Fruit fly (Drosophila melanogaster) whole organism, prepupa: ENCODE results near the gene waw.

Experiments
- CG11762 ChIP-seq: fragments of 200-800 bp; sonication (Bioruptor generic); optimal IDR thresholded peaks from 3 replicates; lab custom pipeline; 2016; ENCODE audit warnings: missing biosample characterization, missing genetic modification characterization; ENCODE audit not compliant: insufficient read depth
- CG11902 ChIP-seq: fragments of 200-800 bp; sonication (Bioruptor generic); optimal IDR thresholded peaks from 3 replicates; lab custom pipeline; 2016; ENCODE audit warnings: missing biosample characterization, missing genetic modification characterization
- CG15336 ChIP-seq: fragments of 200-800 bp; sonication (Bioruptor generic); IDR thresholded peaks from 2 replicates; pipeline ENCODE4 v1.3.6; 2022; ENCODE audit warnings: missing biosample characterization, missing genetic modification characterization
- CG1621 ChIP-seq: fragments of 200-800 bp; sonication (Bioruptor generic); optimal IDR thresholded peaks from 3 replicates; lab custom pipeline; 2018; ENCODE audit warnings: missing biosample characterization, mild to moderate bottlenecking, missing genetic modification characterization
- CG3032 ChIP-seq: fragments of 200-800 bp; optimal IDR thresholded peaks from 2 replicates; lab custom pipeline; 2019; ENCODE audit warnings: missing biosample characterization, mild to moderate bottlenecking, missing genetic modification characterization, moderate library complexity
- CG31627 ChIP-seq: fragments of 200-800 bp; sonication (Bioruptor generic); optimal IDR thresholded peaks from 3 replicates; lab custom pipeline; 2016; ENCODE audit warnings: missing biosample characterization, missing genetic modification characterization
- CG32006 ChIP-seq: fragments of 200-800 bp; sonication (Bioruptor generic); optimal IDR thresholded peaks from 3 replicates; lab custom pipeline; 2017; ENCODE audit warnings: missing biosample characterization, mild to moderate bottlenecking, missing genetic modification characterization
- CG34406 ChIP-seq: fragments of 200-800 bp; sonication (Bioruptor generic); optimal IDR thresholded peaks from 3 replicates; lab custom pipeline; 2016; ENCODE audit warnings: missing biosample characterization, missing genetic modification characterization
- CG4318 ChIP-seq: fragments of 200-800 bp; sonication (Bioruptor generic); optimal IDR thresholded peaks from 3 replicates; lab custom pipeline; 2017; ENCODE audit warnings: missing biosample characterization, mild to moderate bottlenecking, missing genetic modification characterization
- CG6163 ChIP-seq: fragments of 200-800 bp; sonication (Bioruptor generic); IDR thresholded peaks from 3 replicates; pipeline ENCODE4 v1.3.6; 2022; ENCODE audit warnings: missing biosample characterization, missing genetic modification characterization
- CG6276 ChIP-seq: fragments of 200-800 bp; sonication (Bioruptor generic); optimal IDR thresholded peaks from 2 replicates; lab custom pipeline; 2017; ENCODE audit warnings: missing biosample characterization, mild to moderate bottlenecking, missing genetic modification characterization
- CG6792 ChIP-seq: fragments of 200-800 bp; sonication (Bioruptor generic); optimal IDR thresholded peaks from 3 replicates; lab custom pipeline; 2016; ENCODE audit warnings: missing biosample characterization, missing genetic modification characterization
- CG6808 ChIP-seq: fragments of 200-800 bp; sonication (Bioruptor generic); optimal IDR thresholded peaks from 3 replicates; lab custom pipeline; 2017; ENCODE audit warnings: missing biosample characterization, missing genetic modification characterization, mild to moderate bottlenecking, moderate library complexity, missing genetic modification reagents
- CG8119 ChIP-seq: fragments of 200-800 bp; sonication (Bioruptor generic); IDR thresholded peaks from 3 replicates; pipeline ENCODE4 v1.3.6; 2022; ENCODE audit warnings: missing biosample characterization, missing genetic modification characterization
- CG8632 ChIP-seq: fragments of 200-800 bp; sonication (Bioruptor generic); optimal IDR thresholded peaks from 3 replicates; lab custom pipeline; 2016; ENCODE audit warnings: missing biosample characterization, missing genetic modification characterization
- CG9139 ChIP-seq: fragments of 200-800 bp; sonication (Bioruptor generic); optimal IDR thresholded peaks from 3 replicates; lab custom pipeline; 2017; ENCODE audit warnings: missing biosample characterization, mild to moderate bottlenecking, missing genetic modification characterization
- Eip78C ChIP-seq: fragments of 200-800 bp; sonication (Bioruptor generic); peaks from one replicate; lab custom pipeline; 2016; ENCODE audit warnings: missing biosample characterization, missing genetic modification characterization
- Ets21C ChIP-seq: fragments of 200-800 bp; sonication (Bioruptor generic); optimal IDR thresholded peaks from 3 replicates; lab custom pipeline; 2016; ENCODE audit warnings: missing biosample characterization, missing genetic modification characterization
- Ets96B ChIP-seq: fragments of 200-800 bp; optimal IDR thresholded peaks from 2 replicates; lab custom pipeline; 2019; ENCODE audit warnings: missing biosample characterization, mild to moderate bottlenecking, missing genetic modification characterization, moderate library complexity
- Gug ChIP-seq: fragments of 200-800 bp; sonication (Bioruptor generic); IDR thresholded peaks from 2 replicates; pipeline ENCODE4 v1.3.6; 2022; ENCODE audit warnings: missing biosample characterization, missing genetic modification characterization
- Hr39 ChIP-seq: fragments of 200-800 bp; sonication (Bioruptor generic); optimal IDR thresholded peaks from 2 replicates; lab custom pipeline; 2016; ENCODE audit warnings: missing biosample characterization, missing genetic modification characterization
- Hr4 ChIP-seq: fragments of 200-800 bp; sonication (Bioruptor generic); optimal IDR thresholded peaks from 3 replicates; lab custom pipeline; 2016; ENCODE audit warnings: missing biosample characterization, missing genetic modification characterization
- Lpt ChIP-seq: fragments of 200-800 bp; sonication (Bioruptor generic); optimal IDR thresholded peaks from 3 replicates; lab custom pipeline; 2016; ENCODE audit warnings: missing biosample characterization, missing genetic modification characterization
- Met ChIP-seq: fragments of 200-800 bp; sonication (Bioruptor generic); optimal IDR thresholded peaks from 3 replicates; lab custom pipeline; 2016; ENCODE audit warnings: missing biosample characterization, missing genetic modification characterization
- Smox ChIP-seq: fragments of 200-800 bp; sonication (Bioruptor generic); optimal IDR thresholded peaks from 3 replicates; lab custom pipeline; 2016; ENCODE audit warnings: missing biosample characterization, missing genetic modification characterization
- Sox14 ChIP-seq: fragments of 200-800 bp; sonication (Bioruptor generic); optimal IDR thresholded peaks from 3 replicates; lab custom pipeline; 2016; ENCODE audit warnings: missing biosample characterization, missing genetic modification characterization
- achi ChIP-seq: fragments of 200-800 bp; sonication (Bioruptor generic); optimal IDR thresholded peaks from 3 replicates; lab custom pipeline; 2016; ENCODE audit warnings: missing biosample characterization, missing genetic modification characterization
- acj6 ChIP-seq: fragments of 200-800 bp; sonication (Bioruptor generic); optimal IDR thresholded peaks from 3 replicates; lab custom pipeline; 2016; ENCODE audit warnings: missing biosample characterization, missing genetic modification characterization
- dac ChIP-seq: fragments of 200-800 bp; sonication (Bioruptor generic); optimal IDR thresholded peaks from 2 replicates; lab custom pipeline; 2017; ENCODE audit warnings: missing biosample characterization, mild to moderate bottlenecking, missing genetic modification characterization
- dsx ChIP-seq: fragments of 200-800 bp; optimal IDR thresholded peaks from 3 replicates; lab custom pipeline; 2019; ENCODE audit warnings: missing biosample characterization, mild to moderate bottlenecking, missing genetic modification characterization, moderate library complexity; ENCODE audit not compliant: poor library complexity, severe bottlenecking
- eg ChIP-seq: fragments of 200-800 bp; sonication (Bioruptor generic); IDR thresholded peaks from 3 replicates; pipeline ENCODE4 v1.3.6; 2022; ENCODE audit warnings: missing biosample characterization, missing genetic modification characterization
- esn ChIP-seq: fragments of 200-800 bp; sonication (Bioruptor generic); optimal IDR thresholded peaks from 2 replicates; lab custom pipeline; 2016; ENCODE audit warnings: missing biosample characterization, mild to moderate bottlenecking, missing genetic modification characterization, moderate library complexity
- fd59A ChIP-seq: fragments of 200-800 bp; sonication (Bioruptor generic); optimal IDR thresholded peaks from 2 replicates; lab custom pipeline; 2017; ENCODE audit warnings: missing biosample characterization, mild to moderate bottlenecking, missing genetic modification characterization, missing genetic modification reagents
- fd85E ChIP-seq: fragments of 200-800 bp; sonication (Bioruptor generic); optimal IDR thresholded peaks from 3 replicates; lab custom pipeline; 2016; ENCODE audit warnings: missing biosample characterization, missing genetic modification characterization
- lz ChIP-seq: fragments of 200-800 bp; sonication (Bioruptor generic); optimal IDR thresholded peaks from 3 replicates; lab custom pipeline; 2016; ENCODE audit warnings: missing biosample characterization, missing genetic modification characterization
- net ChIP-seq: fragments of 200-800 bp; sonication (Bioruptor generic); optimal IDR thresholded peaks from 3 replicates; lab custom pipeline; 2016; ENCODE audit warnings: missing biosample characterization, missing genetic modification characterization
- spab ChIP-seq: fragments of 200-800 bp; sonication (Bioruptor generic); optimal IDR thresholded peaks from 2 replicates; lab custom pipeline; 2017; ENCODE audit warnings: missing biosample characterization, mild to moderate bottlenecking, missing genetic modification characterization, missing genetic modification reagents
- ss ChIP-seq, 2 experiments: fragments of 200-800 bp; sonication (Bioruptor generic); optimal IDR thresholded peaks; 2 replicates in 1 of 2; 3 replicates in 1 of 2; lab custom pipeline; 2017 to 2018; ENCODE audit warnings: mild to moderate bottlenecking in 2 of 2, missing biosample characterization in 2 of 2, missing genetic modification characterization in 2 of 2, moderate library complexity in 1 of 2
- topi ChIP-seq: fragments of 200-800 bp; sonication (Bioruptor generic); optimal IDR thresholded peaks from 3 replicates; lab custom pipeline; 2016; ENCODE audit warnings: missing biosample characterization, missing genetic modification characterization
- vri ChIP-seq: fragments of 200-800 bp; sonication (Bioruptor generic); optimal IDR thresholded peaks from 3 replicates; lab custom pipeline; 2016; ENCODE audit warnings: missing biosample characterization, mild to moderate bottlenecking, missing genetic modification characterization

Gene waw

dm6 chrX:21339476-21339931 lies 23.3 kb upstream of the waw start, which contains the start of the genes tty and fliI (continued):
- TF ChIP-seq CG3032 (tag; lab: Kevin White, UChicago) (peak; percentile 87), ss (GFP tag; optimal IDR thresholded peaks at IDR 0.05; lab: Kevin White, UChicago) (peak; percentile 97), Met (peak; percentile 89), spab (peak; percentile 88), CG11902 (GFP tag; lab: Kevin White, UChicago) (peak; percentile 83), CG6808 (GFP tag; lab: Kevin White, UChicago) (peak; percentile 95), net (GFP tag; lab: Kevin White, UChicago) (peak; percentile 84), CG6792 (GFP tag; lab: Kevin White, UChicago) (peak; percentile 84)

dm6 chrX:21345036-21345500 lies 17.8 kb upstream of the waw start, which contains the start of gene dod:
TSS of gene dod (plus strand) at chrX:21345358.
- TF ChIP-seq dac = peak; percentile 6
- no peak for TF ChIP-seq CG6276 (GFP tag; lab: Kevin White, UChicago)
- peak; percentile 85 for TF ChIP-seq Eip78C (GFP tag; lab: Kevin White, UChicago)
- TF ChIP-seq esn (GFP tag; lab: Kevin White, UChicago) = peak; percentile 67
- peak; percentile 55 for TF ChIP-seq CG15336 (GFP tag; lab: Robert Waterston, UW)
- peak; percentile 54 for TF ChIP-seq Gug (GFP tag; lab: Robert Waterston, UW)
- no peak for TF ChIP-seq fd85E
- no peak for TF ChIP-seq CG11762
- no peak for TF ChIP-seq Ets21C (GFP tag; lab: Kevin White, UChicago)
- TF ChIP-seq CG4318 (GFP tag; lab: Kevin White, UChicago) = no peak
- TF ChIP-seq CG6808 (GFP tag; lab: Kevin White, UChicago) = peak; percentile 25
- TF ChIP-seq lz (GFP tag; lab: Kevin White, UChicago) = peak; percentile 53
- TF ChIP-seq topi (GFP tag; lab: Kevin White, UChicago) = peak; percentile 51
- TF ChIP-seq Sox14 = peak; percentile 66
- TF ChIP-seq CG34406 (GFP tag; lab: Kevin White, UChicago) = peak; percentile 42
- TF ChIP-seq CG32006 (GFP tag; lab: Kevin White, UChicago) = peak; percentile 60
- TF ChIP-seq acj6 (GFP tag; lab: Kevin White, UChicago) = peak; percentile 47
- TF ChIP-seq CG8119 (GFP tag; lab: Robert Waterston, UW) = peak; percentile 64; the same call in 2 of the 3 replicates
- no peak for TF ChIP-seq CG9139 (GFP tag; lab: Kevin White, UChicago)
- TF ChIP-seq net (GFP tag; lab: Kevin White, UChicago) = peak; percentile 39
- TF ChIP-seq CG1621 = peak; percentile 58
- TF ChIP-seq achi (GFP tag; lab: Kevin White, UChicago) = peak; percentile 61
- peak; percentile 53 for TF ChIP-seq Smox (GFP tag; lab: Kevin White, UChicago)
- peak; percentile 35 for TF ChIP-seq CG8632 (GFP tag; lab: Kevin White, UChicago)
- peak; percentile 7 for TF ChIP-seq Lpt (GFP tag; lab: Kevin White, UChicago)
- peak; percentile 35 for TF ChIP-seq CG6792 (GFP tag; lab: Kevin White, UChicago)
- no peak for TF ChIP-seq vri (GFP tag; lab: Kevin White, UChicago)
- peak; percentile 31 for TF ChIP-seq dsx (GFP tag; lab: Kevin White, UChicago)
- TF ChIP-seq CG31627 (GFP tag; lab: Kevin White, UChicago) = peak; percentile 53
- peak; percentile 54 for TF ChIP-seq Ets96B
- peak; percentile 74; the same call in 2 of the 3 replicates for TF ChIP-seq eg (GFP tag; lab: Robert Waterston, UW)
- peak; percentile 53 for TF ChIP-seq Hr39
- TF ChIP-seq CG6163 (GFP tag; lab: Robert Waterston, UW) = peak; percentile 50; the same call in 1 of the 3 replicates
- peak; percentile 54 for TF ChIP-seq Hr4 (GFP tag; lab: Kevin White, UChicago)
- peak; percentile 14 for TF ChIP-seq fd59A (GFP tag; lab: Kevin White, UChicago)
- TF ChIP-seq CG3032 (tag; lab: Kevin White, UChicago) = peak; percentile 31
